Fruit fly (Drosophila melanogaster): Measurements from ENCODE around the gene ndl.
A peak's percentile ranks its signal among the peaks of the same experiment; 100 is the strongest.

The ndl gene

dm6 chr3L:6603266-6603734, at the start of gene ndl, which contains the start of gene Rexo5:
ndl (minus strand) TSS chr3L:6603366.
Rexo5 (plus strand) TSS chr3L:6603684.
- TF ChIP-seq CTCF (optimal IDR thresholded peaks at IDR 0.05) (no peak), CG8478 (optimal IDR thresholded peaks at IDR 0.05) (no peak)

DNA sequence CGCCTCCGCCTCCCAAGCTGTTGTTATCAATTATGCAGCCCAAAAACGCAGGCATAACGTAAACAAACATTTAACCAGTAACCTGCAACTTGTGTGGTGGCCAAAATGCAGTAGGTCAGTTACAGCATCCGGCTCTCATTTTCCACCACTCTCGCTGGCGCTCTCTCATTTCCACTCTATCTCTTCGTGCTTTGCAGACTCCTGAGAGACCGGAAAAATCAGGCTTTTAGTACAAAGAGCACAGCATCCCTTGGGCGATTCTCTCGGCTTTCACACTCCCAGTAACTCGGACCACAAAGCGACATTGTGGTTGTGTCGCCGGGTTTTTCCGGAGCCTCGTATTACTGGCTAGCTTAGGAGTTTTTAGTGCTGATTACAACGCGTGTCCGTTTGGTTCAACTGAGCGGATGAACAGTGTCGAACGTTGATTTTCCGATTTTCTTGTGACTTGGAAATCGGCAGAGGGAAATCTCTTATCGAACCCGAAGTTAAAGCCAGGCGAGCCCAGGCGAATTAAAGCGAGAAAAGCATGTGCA, 20.6 kb upstream of the ndl start, which contains the start of gene GluRIA:
TSS of gene GluRIA (plus strand) at position 364 of the 536 bp plus-strand sequence.
- TF ChIP-seq CG8478 (optimal IDR thresholded peaks at IDR 0.05) (no peak), CTCF (optimal IDR thresholded peaks at IDR 0.05) (no peak)

- TF ChIP-seq CTCF (optimal IDR thresholded peaks at IDR 0.05) (no peak), CG8478 (optimal IDR thresholded peaks at IDR 0.05) (no peak)
These were observed 15.9 kb upstream of the ndl start for dm6 chr3L:6619060-6619459.

- TF ChIP-seq CTCF (optimal IDR thresholded peaks at IDR 0.05) (no peak), CG8478 (optimal IDR thresholded peaks at IDR 0.05) (no peak)
These were observed 12.0 kb upstream of the ndl start for dm6 chr3L:6615181-6615580.

DNA sequence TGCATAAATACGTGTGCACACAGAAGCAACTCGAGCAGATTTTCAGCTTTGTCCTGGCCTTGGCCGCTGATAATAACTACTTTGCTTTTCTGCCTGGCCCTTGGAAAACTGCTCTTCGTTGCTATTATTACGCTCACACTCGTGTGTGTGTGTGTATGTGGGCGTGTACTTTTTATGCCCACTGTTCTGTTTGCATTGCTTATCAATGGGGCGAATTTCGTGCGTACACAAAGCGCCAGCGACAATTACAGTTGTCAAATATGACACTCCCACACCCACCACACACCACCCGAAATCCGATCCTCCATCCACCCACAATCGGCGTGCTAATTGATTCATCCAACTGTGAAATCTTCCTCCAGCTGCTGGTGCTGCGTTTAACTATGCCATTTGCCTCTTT, 9.5 kb upstream of the ndl start:
- TF ChIP-seq CTCF (optimal IDR thresholded peaks at IDR 0.05) (no peak), CG8478 (optimal IDR thresholded peaks at IDR 0.05) (no peak)

DNA sequence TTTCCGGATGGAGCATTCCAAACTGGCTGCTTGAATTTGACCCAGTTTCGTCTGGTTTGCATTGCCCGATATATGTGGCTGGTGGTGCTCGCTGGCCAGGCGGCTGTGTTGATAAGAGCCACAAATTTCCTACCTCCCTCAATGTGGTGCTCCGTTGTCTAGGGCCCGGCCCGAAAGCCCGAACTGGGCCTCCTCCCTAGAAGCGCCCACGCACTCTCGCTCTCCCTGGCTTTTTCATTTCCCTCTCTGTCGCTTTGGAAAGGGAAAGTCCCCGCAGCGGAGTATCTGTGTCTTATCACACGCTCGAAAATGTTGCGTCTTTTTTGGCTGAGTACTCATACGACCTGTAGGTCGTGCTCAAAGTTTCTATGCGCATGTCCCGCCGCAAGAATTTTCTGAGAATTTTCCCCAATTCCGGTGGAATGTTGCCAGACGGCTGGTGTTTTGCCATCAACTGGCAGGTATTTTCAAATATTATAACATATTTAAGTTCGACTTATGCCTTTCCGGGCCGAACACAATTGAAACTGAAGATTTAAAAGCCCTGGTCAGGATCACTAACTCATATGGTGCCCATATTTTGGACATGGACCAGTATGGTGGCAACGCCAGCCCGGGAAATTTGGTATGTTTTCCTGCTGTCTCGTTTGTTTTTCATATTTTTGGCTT, 5.9 kb upstream of the ndl start, which contains the start of gene axed:
TSS of gene axed (plus strand) at position 442 of the 669 bp plus-strand sequence.
- TF ChIP-seq CTCF (optimal IDR thresholded peaks at IDR 0.05) (no peak), CG8478 (optimal IDR thresholded peaks at IDR 0.05) (no peak)

dm6 chr3L:6605925-6606324, 2.8 kb upstream of the ndl start, which contains the start of gene zpg:
zpg (minus strand) TSS chr3L:6606032.
- TF ChIP-seq CTCF (optimal IDR thresholded peaks at IDR 0.05) (peak; percentile 43 to 53), CG8478 (optimal IDR thresholded peaks at IDR 0.05) (no peak)

DNA sequence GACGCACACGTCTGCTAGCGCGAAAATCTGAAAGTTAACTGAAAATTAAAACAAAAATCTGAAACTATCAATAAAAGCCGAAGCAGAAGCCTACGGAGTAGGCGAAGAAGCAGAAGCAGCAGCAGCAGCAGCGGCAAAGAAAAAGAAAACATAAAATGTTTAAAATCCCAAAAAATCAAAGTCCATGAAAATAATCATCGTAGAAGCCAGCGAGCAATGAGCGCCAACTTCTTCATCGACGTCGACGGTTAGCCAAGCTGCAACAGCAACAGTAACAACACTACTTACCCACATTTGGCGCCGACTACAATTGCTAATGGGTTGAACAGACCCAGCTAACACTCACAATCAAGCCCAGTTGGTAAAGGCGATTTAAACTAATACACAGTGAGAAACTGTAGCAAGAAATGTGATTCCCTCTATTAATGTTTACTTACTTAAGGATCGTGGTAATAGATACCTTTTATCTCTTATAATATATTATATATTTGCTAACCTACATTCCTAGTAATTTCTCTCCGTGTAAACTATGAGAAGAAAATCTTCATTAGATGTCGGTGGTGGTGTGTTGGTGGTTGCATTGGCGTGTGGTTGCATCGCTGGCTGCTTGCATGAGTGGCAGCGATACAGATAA, 13.6 kb downstream of the ndl start, which contains the start of gene jv:
TSS of gene jv (minus strand) at position 51 of the 634 bp plus-strand sequence.
- TF ChIP-seq CG8478 (optimal IDR thresholded peaks at IDR 0.05) (no peak), CTCF (optimal IDR thresholded peaks at IDR 0.05) (no peak)

DNA sequence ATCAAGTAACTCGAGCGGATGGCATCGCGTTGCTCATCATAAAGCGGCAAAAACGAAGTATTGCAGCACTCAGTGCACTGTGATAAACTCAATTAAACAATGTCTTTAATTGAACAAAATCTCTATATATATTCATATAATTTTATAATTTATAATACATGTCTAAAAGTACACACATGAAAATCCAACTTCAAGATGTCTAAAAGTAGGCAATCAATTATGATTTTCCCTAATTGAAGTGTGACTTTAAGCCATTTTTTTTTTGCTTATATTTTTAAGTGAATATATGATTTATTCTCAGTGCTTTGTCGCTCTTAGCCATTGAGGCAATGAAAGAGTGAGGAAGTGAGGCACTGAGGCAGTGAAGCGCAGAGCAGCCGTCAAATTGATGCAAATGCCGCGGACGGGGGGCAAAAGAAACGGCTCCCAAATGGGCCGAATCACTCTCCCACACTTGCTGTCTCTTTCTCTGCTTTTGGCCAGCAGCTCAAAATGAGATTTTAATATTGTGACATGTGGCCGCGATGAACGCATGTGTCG, 25.8 kb downstream of the ndl start:
- TF ChIP-seq CG8478 (optimal IDR thresholded peaks at IDR 0.05) (no peak), CTCF (optimal IDR thresholded peaks at IDR 0.05) (no peak)

DNA sequence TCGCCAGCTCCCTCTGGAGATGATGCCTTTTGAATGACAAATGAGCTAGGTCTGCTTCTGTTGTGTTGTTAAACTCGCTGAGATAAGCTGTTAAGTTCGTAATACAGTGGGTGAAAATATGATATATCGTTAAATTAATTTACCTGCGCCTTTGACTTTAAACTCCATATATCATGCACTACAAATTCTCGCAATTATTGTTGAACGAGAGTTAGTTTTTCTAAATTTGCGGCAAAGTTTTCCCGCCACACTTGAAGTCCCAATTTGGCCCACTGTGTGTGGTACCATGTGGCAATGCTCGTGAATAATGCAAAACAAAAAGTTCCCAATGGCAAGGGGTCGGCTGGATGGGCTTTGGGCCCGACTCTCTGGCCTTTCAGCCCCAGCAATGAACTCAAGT, 26.5 kb downstream of the ndl start:
- no peak for TF ChIP-seq CTCF (optimal IDR thresholded peaks at IDR 0.05)
- no peak for TF ChIP-seq CG8478 (optimal IDR thresholded peaks at IDR 0.05)

- no peak for TF ChIP-seq CG8478 (optimal IDR thresholded peaks at IDR 0.05)
- no peak for TF ChIP-seq CTCF (optimal IDR thresholded peaks at IDR 0.05)
These were observed 42.1 kb downstream of the ndl start for dm6 chr3L:6561052-6561451.

DNA sequence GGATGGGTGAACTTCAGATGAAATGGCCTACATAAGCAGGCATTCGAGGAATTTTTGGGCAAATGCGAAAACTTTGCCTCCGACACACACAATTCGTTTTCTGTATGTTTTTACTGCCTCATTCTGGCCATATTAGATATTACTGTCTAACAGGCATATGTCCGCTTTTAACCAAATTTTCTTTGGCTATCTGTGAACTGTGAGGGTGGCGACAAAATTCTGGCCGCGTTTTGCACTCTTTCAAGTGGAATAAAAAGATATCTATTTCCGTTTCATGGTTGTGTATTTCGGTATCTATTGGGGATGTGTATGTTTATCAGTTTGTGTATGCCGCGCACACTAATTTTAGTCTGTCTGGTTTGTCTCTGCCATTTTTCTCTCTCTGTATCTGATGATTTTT, 44.6 kb downstream of the ndl start:
- TF ChIP-seq CTCF (optimal IDR thresholded peaks at IDR 0.05) (no peak), CG8478 (optimal IDR thresholded peaks at IDR 0.05) (no peak)

- TF ChIP-seq CG8478 (optimal IDR thresholded peaks at IDR 0.05) (no peak), CTCF (optimal IDR thresholded peaks at IDR 0.05) (no peak)
These were observed 46.9 kb downstream of the ndl start for dm6 chr3L:6556221-6556620.

- TF ChIP-seq CG8478 (optimal IDR thresholded peaks at IDR 0.05) (no peak), CTCF (optimal IDR thresholded peaks at IDR 0.05) (no peak)
These were observed 49.0 kb downstream of the ndl start for dm6 chr3L:6554056-6554739.

dm6 chr3L:6552968-6553402, 50.2 kb downstream of the ndl start:
- TF ChIP-seq CTCF (optimal IDR thresholded peaks at IDR 0.05): no peak
- TF ChIP-seq CG8478 (optimal IDR thresholded peaks at IDR 0.05): no peak

Data from S2 (cell line).